ENCODE assay signal across 1 fruit fly cellular context in genomic region chr3R:9646104-9646707, dm6.
A peak's percentile ranks its signal among the peaks of the same experiment; 100 is the strongest.
TF ChIP-seq lines count a peak whose summit lies in the region.

Fst (minus strand) TSS chr3R:9646154.

TF ChIP-seq in whole organism, embryonic, 481 proteins besides CTCF, POLR2A, EP300 and RAD21 (continued from another document):
- TF ChIP-seq Tbp (GFP tag; optimal IDR thresholded peaks at IDR 0.05; lab: Kevin White, UChicago) (no peak), CG5180 (GFP tag; optimal IDR thresholded peaks at IDR 0.05; lab: Kevin White, UChicago) (no peak), gsb (GFP tag; IDR thresholded peaks at IDR 0.05; lab: Robert Waterston, UW) (no peak), sens (GFP tag; lab: Kevin White, UChicago) (peak; percentile 49), Atf6 (GFP tag; IDR thresholded peaks at IDR 0.05; lab: Robert Waterston, UW) (no peak), NC2β (GFP tag; optimal IDR thresholded peaks at IDR 0.05; lab: Kevin White, UChicago) (no peak), aop (GFP tag; IDR thresholded peaks at IDR 0.05; lab: Robert Waterston, UW) (no peak), Nf-YC (tag; optimal IDR thresholded peaks at IDR 0.05; lab: Kevin White, UChicago) (peak; percentile 78), CG6654 (GFP tag; optimal IDR thresholded peaks at IDR 0.05; lab: Kevin White, UChicago) (no peak), CG1832 (GFP tag; optimal IDR thresholded peaks at IDR 0.05; lab: Kevin White, UChicago) (no peak), Ptx1 (GFP tag; IDR thresholded peaks at IDR 0.05; lab: Robert Waterston, UW) (no peak), cwo (GFP tag; optimal IDR thresholded peaks at IDR 0.05; lab: Kevin White, UChicago) (peak; percentile 9), Six4 (GFP tag; optimal IDR thresholded peaks at IDR 0.05; lab: Kevin White, UChicago) (no peak), ro (GFP tag; IDR thresholded peaks at IDR 0.05; lab: Robert Waterston, UW) (no peak), HLH4C (GFP tag; IDR thresholded peaks at IDR 0.05; lab: Robert Waterston, UW; ENCODE audit: partially characterized antibody) (no peak), CG34376 (GFP tag; optimal IDR thresholded peaks at IDR 0.05; lab: Kevin White, UChicago) (peak; percentile 88), Dp (GFP tag; optimal IDR thresholded peaks at IDR 0.05; lab: Kevin White, UChicago) (no peak), CG17361 (GFP tag; IDR thresholded peaks at IDR 0.05; lab: Robert Waterston, UW) (no peak), D19B (GFP tag; optimal IDR thresholded peaks at IDR 0.05; lab: Kevin White, UChicago) (no peak), CG9817 (tag; optimal IDR thresholded peaks at IDR 0.05; lab: Kevin White, UChicago) (no peak), danr (GFP tag; IDR thresholded peaks at IDR 0.05; lab: Robert Waterston, UW) (no peak), shn (GFP tag; optimal IDR thresholded peaks at IDR 0.05; lab: Kevin White, UChicago) (no peak), exex (tag; optimal IDR thresholded peaks at IDR 0.05; lab: Kevin White, UChicago) (peak; percentile 90), CG14667 (GFP tag; IDR thresholded peaks at IDR 0.05; lab: Robert Waterston, UW) (no peak), seq (GFP tag; IDR thresholded peaks at IDR 0.05; lab: Robert Waterston, UW) (no peak), CG12391 (tag; optimal IDR thresholded peaks at IDR 0.05; lab: Kevin White, UChicago) (no peak), MTF-1 (GFP tag; optimal IDR thresholded peaks at IDR 0.05; lab: Kevin White, UChicago; ENCODE audit: borderline replicate concordance) (no peak), CG10959 (GFP tag; IDR thresholded peaks at IDR 0.05; lab: Robert Waterston, UW) (no peak), dysf (GFP tag; IDR thresholded peaks at IDR 0.05; lab: Robert Waterston, UW) (no peak), eyg (GFP tag; optimal IDR thresholded peaks at IDR 0.05; lab: Kevin White, UChicago) (no peak), Meics (GFP tag; optimal IDR thresholded peaks at IDR 0.05; lab: Kevin White, UChicago) (no peak), lab (GFP tag; optimal IDR thresholded peaks at IDR 0.05; lab: Kevin White, UChicago) (peak; percentile 30), Dll (GFP tag; IDR thresholded peaks at IDR 0.05; lab: Robert Waterston, UW; ENCODE audit: partially characterized antibody) (no peak), usp (GFP tag; optimal IDR thresholded peaks at IDR 0.05; lab: Kevin White, UChicago) (no peak), cad (GFP tag; optimal IDR thresholded peaks at IDR 0.05; lab: Kevin White, UChicago) (no peak), phol (tag; optimal IDR thresholded peaks at IDR 0.05; lab: Kevin White, UChicago) (no peak), CG3407 (GFP tag; optimal IDR thresholded peaks at IDR 0.05; lab: Kevin White, UChicago) (no peak), CG8478 (optimal IDR thresholded peaks at IDR 0.05; lab: Kevin White, UChicago) (no peak), mirr (GFP tag; optimal IDR thresholded peaks at IDR 0.05; lab: Kevin White, UChicago) (peak; percentile 73), Lpt (GFP tag; optimal IDR thresholded peaks at IDR 0.05; lab: Kevin White, UChicago) (no peak), Med (GFP tag; lab: Kevin White, UChicago) (peak; percentile 25), CG32532 (GFP tag; IDR thresholded peaks at IDR 0.05; lab: Robert Waterston, UW) (no peak), hth (optimal IDR thresholded peaks at IDR 0.05; lab: Kevin White, UChicago) (no peak), btn (GFP tag; optimal IDR thresholded peaks at IDR 0.05; lab: Kevin White, UChicago) (no peak), grn (GFP tag; optimal IDR thresholded peaks at IDR 0.05; lab: Kevin White, UChicago) (peak; percentile 88), ap (GFP tag; IDR thresholded peaks at IDR 0.05; lab: Robert Waterston, UW) (no peak), CoRest (tag; optimal IDR thresholded peaks at IDR 0.05; lab: Kevin White, UChicago) (no peak), amos (GFP tag; IDR thresholded peaks at IDR 0.05; lab: Robert Waterston, UW; ENCODE audit: partially characterized antibody) (no peak), CG5953 (GFP tag; IDR thresholded peaks at IDR 0.05; lab: Robert Waterston, UW) (no peak), eve (GFP tag; optimal IDR thresholded peaks at IDR 0.05; lab: Kevin White, UChicago) (no peak), dan (GFP tag; IDR thresholded peaks at IDR 0.05; lab: Robert Waterston, UW) (no peak), fd64A (GFP tag; optimal IDR thresholded peaks at IDR 0.05; lab: Kevin White, UChicago) (no peak), CG2678 (tag; optimal IDR thresholded peaks at IDR 0.05; lab: Kevin White, UChicago) (peak; percentile 25), CG3163 (GFP tag; optimal IDR thresholded peaks at IDR 0.05; lab: Kevin White, UChicago) (no peak), ken (GFP tag; IDR thresholded peaks at IDR 0.05; lab: Robert Waterston, UW) (no peak), en (GFP tag; optimal IDR thresholded peaks at IDR 0.05; lab: Kevin White, UChicago) (no peak), CG11696 (GFP tag; IDR thresholded peaks at IDR 0.05; lab: Robert Waterston, UW) (no peak), CG6765 (GFP tag; optimal IDR thresholded peaks at IDR 0.05; lab: Kevin White, UChicago) (peak; percentile 60), GATAe (GFP tag; conservative IDR thresholded peaks at IDR 0.05; lab: Robert Waterston, UW) (peak; percentile 62), Hmr (GFP tag; optimal IDR thresholded peaks at IDR 0.05; lab: Kevin White, UChicago) (peak; percentile 12), ERR (GFP tag; optimal IDR thresholded peaks at IDR 0.05; lab: Kevin White, UChicago) (no peak)
TF ChIP-seq in whole organism, embryonic: peak in this region for 18.
